Fruit fly (Drosophila melanogaster) whole organism, adult: ENCODE measurements around the gene CG4582.

Experiments
- CG11617 ChIP-seq: fragments of 200-800 bp; sonication (Bioruptor generic); optimal IDR thresholded peaks from 2 replicates; lab custom pipeline; 2017; ENCODE audit warnings: mild to moderate bottlenecking, missing biosample characterization, missing genetic modification reagents, missing genetic modification characterization
- CG12768 ChIP-seq: fragments of 200-800 bp; sonication (Bioruptor generic); optimal IDR thresholded peaks from 2 replicates; lab custom pipeline; 2017; ENCODE audit warnings: missing biosample characterization, missing genetic modification characterization, mild to moderate bottlenecking, moderate library complexity, missing genetic modification reagents
- CG14711 ChIP-seq: fragments of 200-800 bp; sonication (Bioruptor generic); optimal IDR thresholded peaks from 2 replicates; lab custom pipeline; 2018; ENCODE audit warnings: missing biosample characterization, mild to moderate bottlenecking, missing genetic modification characterization, moderate library complexity
- CG1620 ChIP-seq: fragments of 200-800 bp; sonication (Bioruptor generic); optimal IDR thresholded peaks from 2 replicates; lab custom pipeline; 2016; ENCODE audit warnings: missing biosample characterization, missing genetic modification characterization
- CG33017 ChIP-seq: fragments of 200-800 bp; sonication (Bioruptor generic); optimal IDR thresholded peaks from 2 replicates; lab custom pipeline; 2018; ENCODE audit warnings: missing biosample characterization, mild to moderate bottlenecking, missing genetic modification characterization, moderate library complexity
- CG5204 ChIP-seq: fragments of 200-800 bp; sonication (Bioruptor generic); optimal IDR thresholded peaks from 2 replicates; lab custom pipeline; 2016; ENCODE audit warnings: missing biosample characterization, missing genetic modification characterization
- CG7045 ChIP-seq: fragments of 200-800 bp; sonication (Bioruptor generic); optimal IDR thresholded peaks from 2 replicates; lab custom pipeline; 2017; ENCODE audit warnings: missing biosample characterization, mild to moderate bottlenecking, missing genetic modification characterization
- CG7101 ChIP-seq: fragments of 200-800 bp; sonication (Bioruptor generic); optimal IDR thresholded peaks from 2 replicates; lab custom pipeline; 2018; ENCODE audit warnings: missing biosample characterization, mild to moderate bottlenecking, missing genetic modification characterization, moderate library complexity
- Clk ChIP-seq: fragments of 200-800 bp; sonication (Bioruptor generic); optimal IDR thresholded peaks from 2 replicates; lab custom pipeline; 2017; ENCODE audit warnings: missing biosample characterization, missing genetic modification characterization
- Crg-1 ChIP-seq: fragments of 200-800 bp; sonication (Bioruptor generic); optimal IDR thresholded peaks from 2 replicates; lab custom pipeline; 2016; ENCODE audit warnings: missing biosample characterization, missing genetic modification characterization
- Hr96 ChIP-seq: fragments of 200-800 bp; sonication (Bioruptor generic); optimal IDR thresholded peaks from 2 replicates; lab custom pipeline; 2016; ENCODE audit warnings: missing biosample characterization, missing genetic modification characterization
- Mnt ChIP-seq: fragments of 200-800 bp; sonication (Bioruptor generic); optimal IDR thresholded peaks from 2 replicates; lab custom pipeline; 2016; ENCODE audit warnings: missing biosample characterization, mild to moderate bottlenecking, missing genetic modification characterization
- bab1 ChIP-seq: fragments of 200-800 bp; sonication (Bioruptor generic); optimal IDR thresholded peaks from 3 replicates; lab custom pipeline; 2019; ENCODE audit warnings: missing biosample characterization, mild to moderate bottlenecking, missing genetic modification characterization, moderate library complexity
- cic ChIP-seq: fragments of 200-800 bp; sonication (Bioruptor generic); optimal IDR thresholded peaks from 2 replicates; lab custom pipeline; 2017; ENCODE audit warnings: missing biosample characterization, mild to moderate bottlenecking, missing genetic modification characterization, moderate library complexity
- cnc ChIP-seq, 2 experiments: fragments of >200 bp; optimal IDR thresholded peaks; 2 replicates each; lab custom pipeline; 2017
- kay ChIP-seq: fragments of 200-800 bp; sonication (Bioruptor generic); peaks from one replicate; lab custom pipeline; 2016; ENCODE audit warnings: missing biosample characterization, missing genetic modification characterization, borderline replicate concordance
- ovo ChIP-seq: fragments of 200-800 bp; sonication (Bioruptor generic); optimal IDR thresholded peaks from 2 replicates; lab custom pipeline; 2016; ENCODE audit warnings: missing biosample characterization, missing genetic modification characterization
- pad ChIP-seq: fragments of 200-800 bp; sonication (Bioruptor generic); optimal IDR thresholded peaks from 3 replicates; lab custom pipeline; 2017; ENCODE audit warnings: missing biosample characterization, missing genetic modification characterization, mild to moderate bottlenecking, moderate library complexity, missing genetic modification reagents
- tj ChIP-seq: fragments of 200-800 bp; sonication (Bioruptor generic); optimal IDR thresholded peaks from 3 replicates; lab custom pipeline; 2017; ENCODE audit warnings: missing biosample characterization, mild to moderate bottlenecking, missing genetic modification characterization, moderate library complexity
- toe ChIP-seq: fragments of 200-800 bp; sonication (Bioruptor generic); optimal IDR thresholded peaks from 2 replicates; lab custom pipeline; 2016; ENCODE audit warnings: missing biosample characterization, missing genetic modification characterization

The CG4582 gene

dm6 chr3R:25555365-25556106 is 27.4 kb downstream of the CG4582 start:
- TF ChIP-seq Crg-1 (no peak), CG7045 (GFP tag; lab: Kevin White, UChicago) (no peak), CG14711 (tag; lab: Kevin White, UChicago) (no peak), kay (GFP tag; lab: Kevin White, UChicago) (no peak), CG33017 (no peak), Clk (no peak), Mnt (GFP tag; lab: Kevin White, UChicago) (no peak), bab1 (GFP tag; lab: Kevin White, UChicago) (no peak), cic (GFP tag; lab: Kevin White, UChicago) (no peak), CG5204 (no peak), ovo (no peak), CG11617 (GFP tag; lab: Kevin White, UChicago) (no peak), cnc (optimal IDR thresholded peaks at IDR 0.05; lab: Kevin White, UChicago) (no peak), tj (GFP tag; lab: Kevin White, UChicago) (no peak), Hr96 (GFP tag; lab: Kevin White, UChicago) (no peak), CG12768 (no peak), toe (no peak)

DNA sequence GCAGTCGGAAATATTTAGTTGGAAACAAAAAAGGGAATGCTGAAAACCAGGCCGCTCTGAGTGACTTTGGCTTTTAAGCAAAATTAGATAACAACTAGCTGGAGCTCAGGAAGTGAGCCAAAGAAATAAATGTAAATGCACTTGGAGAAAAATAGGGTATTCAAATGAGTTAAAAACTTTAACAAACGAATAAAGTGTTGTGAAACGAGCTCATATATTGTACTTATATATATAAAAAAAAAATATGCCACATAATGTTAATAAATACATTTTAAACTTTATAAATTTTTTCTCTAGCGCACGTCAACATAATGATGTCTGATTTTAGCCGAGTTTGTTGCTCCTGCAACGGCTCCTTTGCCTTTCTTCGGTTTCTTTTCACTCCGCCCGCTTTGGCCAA is 30.8 kb downstream of the CG4582 start:
- no peak for TF ChIP-seq cnc (optimal IDR thresholded peaks at IDR 0.05; lab: Kevin White, UChicago)
- TF ChIP-seq CG11617 (GFP tag; lab: Kevin White, UChicago): no peak
- no peak for TF ChIP-seq tj (GFP tag; lab: Kevin White, UChicago)
- no peak for TF ChIP-seq CG14711 (tag; lab: Kevin White, UChicago)
- TF ChIP-seq CG7045 (GFP tag; lab: Kevin White, UChicago): no peak
- no peak for TF ChIP-seq Crg-1
- no peak for TF ChIP-seq CG1620 (GFP tag; lab: Kevin White, UChicago)
- no peak for TF ChIP-seq CG12768
- TF ChIP-seq pad (GFP tag; lab: Kevin White, UChicago): no peak
- no peak for TF ChIP-seq kay (GFP tag; lab: Kevin White, UChicago)
- no peak for TF ChIP-seq Mnt (GFP tag; lab: Kevin White, UChicago)

DNA sequence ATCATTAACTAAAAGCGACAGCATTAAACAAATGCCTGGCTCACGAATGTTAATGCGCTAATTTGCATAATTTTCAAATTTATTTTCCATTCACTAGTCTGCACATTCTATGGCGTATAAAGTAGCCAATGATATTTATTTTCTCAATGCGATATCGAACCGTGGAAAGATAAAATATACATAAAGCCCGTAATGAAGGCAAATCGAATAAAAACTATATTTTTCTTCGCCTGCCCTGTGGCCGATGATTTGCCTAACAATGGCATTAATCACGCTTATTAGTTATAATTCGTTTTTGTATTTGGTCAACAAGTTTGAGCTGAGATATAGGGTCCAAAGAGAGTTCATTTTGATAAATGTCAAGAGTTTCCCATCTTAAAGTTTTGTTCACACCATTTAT is 32.6 kb downstream of the CG4582 start:
- TF ChIP-seq bab1 (GFP tag; lab: Kevin White, UChicago): no peak
- no peak for TF ChIP-seq Crg-1

dm6 chr3R:25549740-25550139 is 33.2 kb downstream of the CG4582 start:
- TF ChIP-seq CG11617 (GFP tag; lab: Kevin White, UChicago): no peak
- no peak for TF ChIP-seq CG1620 (GFP tag; lab: Kevin White, UChicago)
- no peak for TF ChIP-seq Clk
- TF ChIP-seq CG14711 (tag; lab: Kevin White, UChicago): no peak
- no peak for TF ChIP-seq CG12768
- no peak for TF ChIP-seq CG7101 (tag; lab: Kevin White, UChicago)
- no peak for TF ChIP-seq Crg-1
- no peak for TF ChIP-seq cic (GFP tag; lab: Kevin White, UChicago)
- no peak for TF ChIP-seq pad (GFP tag; lab: Kevin White, UChicago)
- no peak for TF ChIP-seq kay (GFP tag; lab: Kevin White, UChicago)
- TF ChIP-seq cnc (optimal IDR thresholded peaks at IDR 0.05; lab: Kevin White, UChicago): no peak
- no peak for TF ChIP-seq Hr96 (GFP tag; lab: Kevin White, UChicago)
- TF ChIP-seq CG5204: no peak
- TF ChIP-seq toe: no peak
- TF ChIP-seq CG7045 (GFP tag; lab: Kevin White, UChicago): no peak
- TF ChIP-seq bab1 (GFP tag; lab: Kevin White, UChicago): no peak
- TF ChIP-seq Mnt (GFP tag; lab: Kevin White, UChicago): no peak

- no peak for TF ChIP-seq bab1 (GFP tag; lab: Kevin White, UChicago)
- no peak for TF ChIP-seq ovo
- TF ChIP-seq CG33017: no peak
- no peak for TF ChIP-seq toe
- TF ChIP-seq CG7101 (tag; lab: Kevin White, UChicago): no peak
- no peak for TF ChIP-seq pad (GFP tag; lab: Kevin White, UChicago)
- no peak for TF ChIP-seq CG7045 (GFP tag; lab: Kevin White, UChicago)
- TF ChIP-seq CG14711 (tag; lab: Kevin White, UChicago): no peak
- TF ChIP-seq tj (GFP tag; lab: Kevin White, UChicago): no peak
- no peak for TF ChIP-seq CG11617 (GFP tag; lab: Kevin White, UChicago)
- no peak for TF ChIP-seq cnc (optimal IDR thresholded peaks at IDR 0.05; lab: Kevin White, UChicago)
- no peak for TF ChIP-seq Crg-1
- no peak for TF ChIP-seq CG5204
- no peak for TF ChIP-seq Hr96 (GFP tag; lab: Kevin White, UChicago)
- no peak for TF ChIP-seq CG1620 (GFP tag; lab: Kevin White, UChicago)
- no peak for TF ChIP-seq CG12768
- no peak for TF ChIP-seq Mnt (GFP tag; lab: Kevin White, UChicago)
- TF ChIP-seq cic (GFP tag; lab: Kevin White, UChicago): no peak
- no peak for TF ChIP-seq kay (GFP tag; lab: Kevin White, UChicago)
- no peak for TF ChIP-seq Clk
These were observed 39.2 kb downstream of the CG4582 start for dm6 chr3R:25543565-25544317.

- TF ChIP-seq Crg-1: no peak
These were observed 43.8 kb downstream of the CG4582 start for dm6 chr3R:25539132-25539531.
